Worm (Caenorhabditis elegans) whole organism, young adult: ENCODE measurements around the gene K08F8.7.

Source experiments
- F10E7.11 ChIP-seq: sonication (generic microtip); optimal IDR thresholded peaks from 2 replicates; lab custom pipeline; 2017; ENCODE audit warnings: mild to moderate bottlenecking, missing genetic modification characterization, moderate library complexity, missing compliant biosample characterization
- F39B2.1 ChIP-seq: fragments of 200-800 bp; sonication (Bioruptor generic); IDR thresholded peaks from 2 replicates; pipeline ENCODE4 v1.3.6; 2022; ENCODE audit warnings: missing genetic modification reagents, missing genetic modification characterization, missing compliant biosample characterization
- F52B5.7 ChIP-seq: sonication (generic microtip); optimal IDR thresholded peaks from 2 replicates; lab custom pipeline; 2016; ENCODE audit warnings: mild to moderate bottlenecking, missing genetic modification characterization, missing compliant biosample characterization
- F55B11.4 ChIP-seq: sonication (generic microtip); optimal IDR thresholded peaks from 2 replicates; lab custom pipeline; 2016; ENCODE audit warnings: missing compliant biosample characterization, missing genetic modification characterization, borderline replicate concordance; ENCODE audit not compliant: insufficient read depth
- K12H6.12 ChIP-seq: fragments of 200-800 bp; sonication (Bioruptor generic); optimal IDR thresholded peaks from 2 replicates; lab custom pipeline; 2018; ENCODE audit warnings: mild to moderate bottlenecking, missing genetic modification characterization, missing compliant biosample characterization
- Y53F4B.3 ChIP-seq: fragments of 200-800 bp; sonication (Bioruptor generic); IDR thresholded peaks from 2 replicates; pipeline ENCODE4 v1.3.6; 2022; ENCODE audit warnings: missing genetic modification reagents, missing genetic modification characterization, missing compliant biosample characterization
- Y56A3A.18 ChIP-seq: fragments of 200-800 bp; sonication (Bioruptor generic); IDR thresholded peaks from 2 replicates; pipeline ENCODE4 v1.3.6; 2022; ENCODE audit warnings: missing genetic modification reagents, missing genetic modification characterization, missing compliant biosample characterization
- ama-1 ChIP-seq, 3 experiments: fragments of 150-350 bp in 1 of 3; sonication (generic microtip) in 2 of 3; optimal IDR thresholded peaks; 2 replicates each; lab custom pipeline; 2014 to 2018; ENCODE audit warnings: missing biosample characterization in 2 of 3, missing genetic modification characterization in 2 of 3, missing genetic modification reagents in 2 of 3
- athp-1 ChIP-seq: sonication (generic microtip); optimal IDR thresholded peaks from 2 replicates; lab custom pipeline; 2017; ENCODE audit warnings: mild to moderate bottlenecking, missing genetic modification characterization, missing compliant biosample characterization
- bed-1 ChIP-seq: fragments of 200-800 bp; sonication (Bioruptor generic); IDR thresholded peaks from 2 replicates; pipeline ENCODE4 v1.3.6; 2022; ENCODE audit warnings: missing genetic modification reagents, missing genetic modification characterization, missing compliant biosample characterization
- bed-2 ChIP-seq: fragments of 200-800 bp; sonication (Bioruptor generic); IDR thresholded peaks from 2 replicates; pipeline ENCODE4 v1.3.6; 2022; ENCODE audit warnings: missing genetic modification reagents, missing genetic modification characterization, missing compliant biosample characterization
- cebp-2 ChIP-seq: fragments of 200-800 bp; sonication (Bioruptor generic); IDR thresholded peaks from 2 replicates; pipeline ENCODE4 v1.3.6; 2022; ENCODE audit warnings: missing genetic modification characterization, missing compliant biosample characterization
- ceh-58 ChIP-seq: fragments of 200-800 bp; sonication (Bioruptor generic); IDR thresholded peaks from 2 replicates; pipeline ENCODE4 v1.3.6; 2022; ENCODE audit warnings: missing genetic modification characterization, missing compliant biosample characterization
- dpff-1 ChIP-seq: sonication (generic microtip); optimal IDR thresholded peaks from 2 replicates; lab custom pipeline; 2017; ENCODE audit warnings: mild to moderate bottlenecking, missing genetic modification characterization, missing compliant biosample characterization
- egl-18 ChIP-seq: fragments of 200-800 bp; sonication (Bioruptor generic); IDR thresholded peaks from 2 replicates; pipeline ENCODE4 v1.3.6; 2022; ENCODE audit warnings: missing genetic modification reagents, missing genetic modification characterization, missing compliant biosample characterization
- egl-44 ChIP-seq: fragments of 200-800 bp; sonication (Bioruptor generic); IDR thresholded peaks from 2 replicates; pipeline ENCODE4 v1.3.6; 2022; ENCODE audit warnings: missing genetic modification reagents, missing genetic modification characterization, missing compliant biosample characterization
- egrh-3 ChIP-seq: fragments of 200-800 bp; sonication (Bioruptor generic); IDR thresholded peaks from 2 replicates; pipeline ENCODE4 v1.3.6; 2022; ENCODE audit warnings: missing genetic modification reagents, missing genetic modification characterization, missing compliant biosample characterization
- ekl-4 ChIP-seq: fragments of 200-800 bp; sonication (Bioruptor generic); IDR thresholded peaks from 2 replicates; pipeline ENCODE4 v1.3.6; 2022; ENCODE audit warnings: missing genetic modification reagents, missing genetic modification characterization, missing compliant biosample characterization
- ets-4 ChIP-seq: fragments of 200-800 bp; sonication (Bioruptor generic); optimal IDR thresholded peaks from 2 replicates; lab custom pipeline; 2018; ENCODE audit warnings: mild to moderate bottlenecking, missing genetic modification characterization, missing compliant biosample characterization
- hlh-12 ChIP-seq: sonication (generic microtip); optimal IDR thresholded peaks from 2 replicates; lab custom pipeline; 2016; ENCODE audit warnings: missing genetic modification characterization, missing compliant biosample characterization
- hrde-1 ChIP-seq: sonication (generic microtip); optimal IDR thresholded peaks from 2 replicates; lab custom pipeline; 2016; ENCODE audit warnings: missing genetic modification characterization, mild to moderate bottlenecking, missing compliant biosample characterization, moderate library complexity, missing genotype, missing genetic modification reagents, borderline replicate concordance
- hsf-1 ChIP-seq: fragments of 200-800 bp; sonication (Bioruptor generic); IDR thresholded peaks from 2 replicates; pipeline ENCODE4 v1.3.6; 2022; ENCODE audit warnings: missing genetic modification reagents, missing genetic modification characterization, missing compliant biosample characterization
- let-607 ChIP-seq, 2 experiments: fragments of 200-800 bp in 1 of 2; sonication (Bioruptor generic) in 1 of 2; sonication (generic microtip) in 1 of 2; optimal IDR thresholded peaks; 2 replicates each; lab custom pipeline; 2016 to 2018; ENCODE audit warnings: mild to moderate bottlenecking in 2 of 2, missing compliant biosample characterization in 2 of 2, missing genetic modification characterization in 2 of 2, moderate library complexity in 2 of 2, missing genotype in 1 of 2
- lir-1 ChIP-seq: fragments of 200-800 bp; sonication (Bioruptor generic); conservative IDR thresholded peaks from 2 replicates; pipeline ENCODE4 v1.3.6; 2022; ENCODE audit warnings: missing genetic modification reagents, missing genetic modification characterization, missing compliant biosample characterization
- madf-6 ChIP-seq: fragments of 200-800 bp; sonication (Bioruptor generic); IDR thresholded peaks from 2 replicates; pipeline ENCODE4 v1.3.6; 2022; ENCODE audit warnings: missing genetic modification reagents, missing genetic modification characterization, missing compliant biosample characterization
- nfya-1 ChIP-seq: sonication (generic microtip); optimal IDR thresholded peaks from 2 replicates; lab custom pipeline; 2017; ENCODE audit warnings: antibody characterized with exemption, missing compliant biosample characterization, missing genetic modification characterization, borderline replicate concordance; ENCODE audit not compliant: insufficient read depth
- nhr-120 ChIP-seq: fragments of 200-800 bp; sonication (Bioruptor generic); IDR thresholded peaks from 2 replicates; pipeline ENCODE4 v1.3.6; 2022; ENCODE audit warnings: missing genetic modification characterization, missing compliant biosample characterization
- nhr-179 ChIP-seq: sonication (generic microtip); optimal IDR thresholded peaks from 2 replicates; lab custom pipeline; 2016; ENCODE audit warnings: mild to moderate bottlenecking, missing genetic modification characterization, missing compliant biosample characterization
- pbrm-1 ChIP-seq: fragments of 200-800 bp; sonication (Bioruptor generic); IDR thresholded peaks from 2 replicates; pipeline ENCODE4 v1.3.6; 2022; ENCODE audit warnings: missing genetic modification reagents, missing genetic modification characterization, missing compliant biosample characterization
- repo-1 ChIP-seq: sonication (generic microtip); optimal IDR thresholded peaks from 2 replicates; lab custom pipeline; 2017; ENCODE audit warnings: mild to moderate bottlenecking, missing genetic modification characterization, missing compliant biosample characterization
- rpc-1 ChIP-seq, 2 experiments: fragments of 150-350 bp in 1 of 2; sonication (generic microtip) in 1 of 2; optimal IDR thresholded peaks; 2 replicates each; lab custom pipeline; 2014 to 2018; ENCODE audit warnings: missing biosample characterization in 1 of 2, missing genetic modification characterization in 1 of 2, missing genetic modification reagents in 1 of 2, missing genotype in 1 of 2
- sdz-38 ChIP-seq: sonication (generic microtip); optimal IDR thresholded peaks from 2 replicates; lab custom pipeline; 2016; ENCODE audit warnings: missing genotype, missing genetic modification characterization, missing compliant biosample characterization
- sea-2 ChIP-seq: fragments of 200-800 bp; sonication (Bioruptor generic); IDR thresholded peaks from 2 replicates; pipeline ENCODE4 v1.3.6; 2022; ENCODE audit warnings: missing genetic modification characterization, missing compliant biosample characterization
- snpc-1.3 ChIP-seq: sonication (generic microtip); optimal IDR thresholded peaks from 2 replicates; lab custom pipeline; 2017; ENCODE audit warnings: missing genetic modification characterization, mild to moderate bottlenecking, missing compliant biosample characterization, antibody characterized with exemption, moderate library complexity, missing genotype, missing genetic modification reagents; ENCODE audit not compliant: insufficient read depth
- snpc-3.4 ChIP-seq: sonication (generic microtip); optimal IDR thresholded peaks from 2 replicates; lab custom pipeline; 2017; ENCODE audit warnings: missing genetic modification characterization, mild to moderate bottlenecking, missing compliant biosample characterization, antibody characterized with exemption, moderate library complexity, missing genotype, missing genetic modification reagents
- snpc-4 ChIP-seq, 5 experiments: fragments of 150-350 bp in 1 of 5; sonication (generic microtip) in 4 of 5; optimal IDR thresholded peaks; 2 replicates each; lab custom pipeline; 2014 to 2018; ENCODE audit warnings: missing genetic modification characterization in 5 of 5, missing biosample characterization in 3 of 5, antibody characterized with exemption in 2 of 5, mild to moderate bottlenecking in 2 of 5, missing compliant biosample characterization in 2 of 5, missing genotype in 2 of 5, moderate library complexity in 2 of 5, missing genetic modification reagents in 1 of 5
- tbp1 ChIP-seq: fragments of 200-800 bp; sonication (Bioruptor generic); optimal IDR thresholded peaks from 2 replicates; lab custom pipeline; 2018; ENCODE audit warnings: mild to moderate bottlenecking, missing genetic modification characterization, missing compliant biosample characterization
- tbx-9 ChIP-seq: sonication (generic microtip); optimal IDR thresholded peaks from 2 replicates; lab custom pipeline; 2016; ENCODE audit warnings: borderline replicate concordance, missing genetic modification characterization, inconsistent platforms, missing compliant biosample characterization
- unc-62 ChIP-seq: fragments of 150-350 bp; optimal IDR thresholded peaks from 2 replicates; lab custom pipeline; 2014; ENCODE audit warnings: missing biosample characterization, missing genetic modification reagents, missing genetic modification characterization
- xnd-1 ChIP-seq: sonication (generic microtip); optimal IDR thresholded peaks from 2 replicates; lab custom pipeline; 2016; ENCODE audit warnings: missing genotype, missing genetic modification reagents, missing genetic modification characterization, missing compliant biosample characterization
- ztf-18 ChIP-seq: sonication (generic microtip); optimal IDR thresholded peaks from 2 replicates; lab custom pipeline; 2016; ENCODE audit warnings: missing genotype, mild to moderate bottlenecking, missing genetic modification characterization, missing compliant biosample characterization
- ztf-22 ChIP-seq: fragments of 200-800 bp; sonication (Bioruptor generic); optimal IDR thresholded peaks from 2 replicates; lab custom pipeline; 2018; ENCODE audit warnings: mild to moderate bottlenecking, missing genetic modification characterization, moderate library complexity, missing compliant biosample characterization
- ztf-26 ChIP-seq: sonication (generic microtip); optimal IDR thresholded peaks from 2 replicates; lab custom pipeline; 2017; ENCODE audit warnings: missing genetic modification characterization, missing compliant biosample characterization

K08F8.7 gene

ce11 chrII:8742972-8743371 lies 12.2 kb downstream of the K08F8.7 start:
- no peak for TF ChIP-seq ets-4
- TF ChIP-seq snpc-4 (GFP tag; optimal IDR thresholded peaks at IDR 0.05; lab: Kevin White, UChicago): no peak
- no peak for TF ChIP-seq snpc-4 (tag; optimal IDR thresholded peaks at IDR 0.05; lab: Kevin White, UChicago)
- TF ChIP-seq snpc-3.4: peak; percentile 2
- TF ChIP-seq repo-1 (tag; lab: Kevin White, UChicago): no peak
- no peak for TF ChIP-seq Y53F4B.3 (GFP tag; lab: Robert Waterston, UW)
- TF ChIP-seq ztf-18 (tag; lab: Kevin White, UChicago): peak; percentile 41

- TF ChIP-seq madf-6 (GFP tag; lab: Robert Waterston, UW) (no peak), snpc-1.3 (tag; lab: Kevin White, UChicago) (no peak), nhr-179 (tag; lab: Kevin White, UChicago) (no peak), F52B5.7 (tag; lab: Kevin White, UChicago) (no peak), bed-1 (GFP tag; lab: Robert Waterston, UW) (no peak), egl-44 (GFP tag; lab: Robert Waterston, UW) (no peak), pbrm-1 (no peak), ztf-26 (tag; lab: Kevin White, UChicago) (peak; percentile 80), egl-18 (no peak), unc-62 (no peak), ama-1 (optimal IDR thresholded peaks at IDR 0.05; lab: Kevin White, UChicago) (no peak), ama-1 (GFP tag; optimal IDR thresholded peaks at IDR 0.05; lab: Kevin White, UChicago) (no peak), sdz-38 (tag; lab: Kevin White, UChicago) (no peak), rpc-1 (optimal IDR thresholded peaks at IDR 0.05; lab: Kevin White, UChicago) (no peak), rpc-1 (tag; optimal IDR thresholded peaks at IDR 0.05; lab: Kevin White, UChicago) (no peak), hlh-12 (tag; lab: Kevin White, UChicago) (no peak), hrde-1 (tag; lab: Kevin White, UChicago) (no peak), ceh-58 (GFP tag; lab: Robert Waterston, UW) (no peak), F10E7.11 (tag; lab: Kevin White, UChicago) (no peak), ekl-4 (0 out of 2 replicates have a peak, but pooled peaks have one; percentile 19), ztf-18 (tag; lab: Kevin White, UChicago) (no peak), F39B2.1 (GFP tag; lab: Robert Waterston, UW) (no peak), cebp-2 (GFP tag; lab: Robert Waterston, UW) (no peak), Y56A3A.18 (GFP tag; lab: Robert Waterston, UW) (no peak), tbp1 (GFP tag; lab: Kevin White, UChicago) (no peak), sea-2 (GFP tag; lab: Robert Waterston, UW) (no peak), K12H6.12 (tag; lab: Kevin White, UChicago) (no peak), let-607 (tag; optimal IDR thresholded peaks at IDR 0.05; lab: Kevin White, UChicago) (peak in 1 of 2 experiments; percentile 22), dpff-1 (tag; lab: Kevin White, UChicago) (no peak), athp-1 (tag; lab: Kevin White, UChicago) (no peak), tbx-9 (no peak), hsf-1 (GFP tag; lab: Robert Waterston, UW) (0 out of 2 replicates have a peak, but pooled peaks have one; percentile 44), F55B11.4 (tag; lab: Kevin White, UChicago) (no peak), ztf-22 (GFP tag; lab: Kevin White, UChicago) (no peak), repo-1 (tag; lab: Kevin White, UChicago) (no peak), nfya-1 (tag; lab: Kevin White, UChicago) (no peak), snpc-3.4 (no peak), bed-2 (no peak), egrh-3 (GFP tag; lab: Robert Waterston, UW) (no peak), xnd-1 (no peak), nhr-120 (GFP tag; lab: Robert Waterston, UW) (no peak), lir-1 (0 out of 2 replicates have a peak, but pooled peaks have one; percentile 6)
Observed at ce11 chrII:8742006-8742847, 12.9 kb downstream of the K08F8.7 start.
